Fruit fly (Drosophila melanogaster) whole organism, embryonic: Measurements from ENCODE around the gene Obp93a.

Experiments
- Atf3 ChIP-seq: fragments of 200-800 bp; sonication (Bioruptor generic); optimal IDR thresholded peaks from 3 replicates; lab custom pipeline; 2016; ENCODE audit warnings: missing biosample characterization, missing genetic modification characterization
- NfI ChIP-seq: fragments of 200-800 bp; sonication (Bioruptor generic); optimal IDR thresholded peaks from 3 replicates; lab custom pipeline; 2018; ENCODE audit warnings: missing biosample characterization, mild to moderate bottlenecking, missing genetic modification characterization, moderate library complexity
- ara ChIP-seq: fragments of 200-800 bp; sonication (Bioruptor generic); IDR thresholded peaks from 2 replicates; pipeline ENCODE4 v1.3.6; 2022; ENCODE audit warnings: missing biosample characterization, missing genetic modification characterization
- dati ChIP-seq: fragments of 200-800 bp; sonication (Bioruptor generic); IDR thresholded peaks from 2 replicates; pipeline ENCODE4 v1.3.6; 2022; ENCODE audit warnings: missing biosample characterization, missing genetic modification characterization
- nerfin-1 ChIP-seq: fragments of 200-800 bp; sonication (Bioruptor generic); optimal IDR thresholded peaks from 3 replicates; lab custom pipeline; 2019; ENCODE audit warnings: missing biosample characterization, mild to moderate bottlenecking, missing genetic modification characterization, moderate library complexity
- unc-4 ChIP-seq: fragments of 200-800 bp; sonication (Bioruptor generic); IDR thresholded peaks from 2 replicates; pipeline ENCODE4 v1.3.6; 2022; ENCODE audit warnings: missing biosample characterization, missing genetic modification characterization; ENCODE audit not compliant: partially characterized antibody

DNA sequence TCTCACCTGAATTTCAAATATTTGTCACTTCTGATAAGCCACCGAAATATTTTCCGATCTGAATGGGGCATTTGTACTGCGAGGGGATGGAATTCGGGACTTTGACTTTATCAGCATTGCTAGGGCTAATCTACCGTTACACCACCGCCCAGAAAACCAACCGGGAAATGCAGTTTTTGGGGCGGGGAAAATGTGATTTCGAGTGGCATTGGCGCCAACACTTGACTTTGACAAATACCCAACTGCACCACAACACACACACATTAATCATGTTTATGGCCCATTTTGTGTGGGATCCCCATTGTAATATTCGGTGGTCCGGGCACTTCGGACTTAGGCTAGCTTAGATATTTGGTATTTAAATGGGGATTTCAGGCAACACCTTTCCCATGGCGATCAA lies 50.6 kb downstream of the Obp93a start:
- TF ChIP-seq dati (GFP tag; lab: Robert Waterston, UW) (no peak), Atf3 (GFP tag; lab: Kevin White, UChicago) (no peak), ara (GFP tag; lab: Robert Waterston, UW) (no peak), NfI (GFP tag; lab: Kevin White, UChicago) (no peak), nerfin-1 (tag; lab: Kevin White, UChicago) (no peak), unc-4 (GFP tag; lab: Robert Waterston, UW) (no peak)
